Fruit fly (Drosophila melanogaster) whole organism, prepupa: Measurements from ENCODE around the gene CG3156.

ENCODE experiments used
- CG6792 ChIP-seq: fragments of 200-800 bp; sonication (Bioruptor generic); optimal IDR thresholded peaks from 3 replicates; lab custom pipeline; 2016; ENCODE audit warnings: missing biosample characterization, missing genetic modification characterization
- Eip93F ChIP-seq: fragments of 200-800 bp; sonication (Bioruptor generic); optimal IDR thresholded peaks from 2 replicates; lab custom pipeline; 2016; ENCODE audit warnings: missing biosample characterization, mild to moderate bottlenecking, missing genetic modification characterization
- Gug ChIP-seq: fragments of 200-800 bp; sonication (Bioruptor generic); IDR thresholded peaks from 2 replicates; pipeline ENCODE4 v1.3.6; 2022; ENCODE audit warnings: missing biosample characterization, missing genetic modification characterization
- Hr4 ChIP-seq: fragments of 200-800 bp; sonication (Bioruptor generic); optimal IDR thresholded peaks from 3 replicates; lab custom pipeline; 2016; ENCODE audit warnings: missing biosample characterization, missing genetic modification characterization
- Lpt ChIP-seq: fragments of 200-800 bp; sonication (Bioruptor generic); optimal IDR thresholded peaks from 3 replicates; lab custom pipeline; 2016; ENCODE audit warnings: missing biosample characterization, missing genetic modification characterization
- Smox ChIP-seq: fragments of 200-800 bp; sonication (Bioruptor generic); optimal IDR thresholded peaks from 3 replicates; lab custom pipeline; 2016; ENCODE audit warnings: missing biosample characterization, missing genetic modification characterization
- achi ChIP-seq: fragments of 200-800 bp; sonication (Bioruptor generic); optimal IDR thresholded peaks from 3 replicates; lab custom pipeline; 2016; ENCODE audit warnings: missing biosample characterization, missing genetic modification characterization
- salr ChIP-seq, 2 experiments: fragments of 200-800 bp; sonication (Bioruptor generic); optimal IDR thresholded peaks; 3 replicates each; lab custom pipeline; 2016 to 2018; ENCODE audit warnings: missing biosample characterization in 2 of 2, missing genetic modification characterization in 2 of 2, mild to moderate bottlenecking in 1 of 2
- ss ChIP-seq, 2 experiments: fragments of 200-800 bp; sonication (Bioruptor generic); optimal IDR thresholded peaks; 2 replicates in 1 of 2; 3 replicates in 1 of 2; lab custom pipeline; 2017 to 2018; ENCODE audit warnings: mild to moderate bottlenecking in 2 of 2, missing biosample characterization in 2 of 2, missing genetic modification characterization in 2 of 2, moderate library complexity in 1 of 2
- svp ChIP-seq: fragments of 200-800 bp; sonication (Bioruptor generic); peaks from one replicate; lab custom pipeline; 2016; ENCODE audit warnings: missing biosample characterization, missing genetic modification characterization

dm6 chrX:512527-512926, 24.8 kb downstream of the CG3156 start:
- TF ChIP-seq Smox (no peak), salr (GFP tag; optimal IDR thresholded peaks at IDR 0.05; lab: Kevin White, UChicago) (no peak), svp (GFP tag; lab: Kevin White, UChicago) (peak; percentile 25), CG6792 (GFP tag; lab: Kevin White, UChicago) (no peak), Gug (GFP tag; lab: Robert Waterston, UW) (no peak), achi (GFP tag; lab: Kevin White, UChicago) (no peak), Eip93F (no peak), Hr4 (GFP tag; lab: Kevin White, UChicago) (no peak), Lpt (GFP tag; lab: Kevin White, UChicago) (no peak), ss (GFP tag; optimal IDR thresholded peaks at IDR 0.05; lab: Kevin White, UChicago) (no peak)
